In genomic region chr3L:5823763-5824445, dm6 we compare ENCODE assay signal across 4 fruit fly cellular contexts.
TF ChIP-seq lines count a peak whose summit lies in the region.

No protein-coding gene starts in this region.

- peak; percentile 68 for TF ChIP-seq CTCF in whole organism, embryonic (GFP tag; optimal IDR thresholded peaks at IDR 0.05; lab: Kevin White, UChicago)

TF ChIP-seq in whole organism, embryonic, 481 proteins besides CTCF, POLR2A, EP300 and RAD21 (continues in another document):
- TF ChIP-seq Scr (GFP tag; IDR thresholded peaks at IDR 0.05; lab: Robert Waterston, UW; ENCODE audit: partially characterized antibody) (no peak), seq (GFP tag; IDR thresholded peaks at IDR 0.05; lab: Robert Waterston, UW) (peak; percentile 64; the same call in 1 of the 2 replicates), jigr1 (GFP tag; IDR thresholded peaks at IDR 0.05; lab: Robert Waterston, UW) (no peak), CG1647 (GFP tag; optimal IDR thresholded peaks at IDR 0.05; lab: Kevin White, UChicago) (peak; percentile 78), CG8944 (GFP tag; optimal IDR thresholded peaks at IDR 0.05; lab: Kevin White, UChicago) (peak; percentile 80), danr (GFP tag; IDR thresholded peaks at IDR 0.05; lab: Robert Waterston, UW) (peak; percentile 29; the same call in 1 of the 2 replicates), CG10209 (GFP tag; optimal IDR thresholded peaks at IDR 0.05; lab: Kevin White, UChicago) (peak; percentile 91), twi (tag; optimal IDR thresholded peaks at IDR 0.05; lab: Kevin White, UChicago) (peak; percentile 60), HHEX (GFP tag; optimal IDR thresholded peaks at IDR 0.05; lab: Kevin White, UChicago) (peak; percentile 88), CG5953 (GFP tag; IDR thresholded peaks at IDR 0.05; lab: Robert Waterston, UW) (peak; percentile 67; the same call in 1 of the 2 replicates), CG17912 (GFP tag; optimal IDR thresholded peaks at IDR 0.05; lab: Kevin White, UChicago) (peak; percentile 80), BEAF-32 (GFP tag; optimal IDR thresholded peaks at IDR 0.05; lab: Kevin White, UChicago) (no peak), dan (GFP tag; IDR thresholded peaks at IDR 0.05; lab: Robert Waterston, UW) (no peak), CG1792 (GFP tag; optimal IDR thresholded peaks at IDR 0.05; lab: Kevin White, UChicago) (peak; percentile 84), ato (GFP tag; IDR thresholded peaks at IDR 0.05; lab: Robert Waterston, UW; ENCODE audit: partially characterized antibody) (no peak), Doc3 (GFP tag; IDR thresholded peaks at IDR 0.05; lab: Robert Waterston, UW; ENCODE audit: partially characterized antibody) (no peak), Trl (optimal IDR thresholded peaks at IDR 0.05; lab: Kevin White, UChicago) (no peak), Trl (GFP tag; optimal IDR thresholded peaks at IDR 0.05; lab: Kevin White, UChicago) (peak; percentile 89), gsb-n (tag; optimal IDR thresholded peaks at IDR 0.05; lab: Kevin White, UChicago) (peak; percentile 86), CG9876 (GFP tag; optimal IDR thresholded peaks at IDR 0.05; lab: Kevin White, UChicago) (peak; percentile 80), Dfd (GFP tag; optimal IDR thresholded peaks at IDR 0.05; lab: Kevin White, UChicago) (no peak), Xrp1 (GFP tag; IDR thresholded peaks at IDR 0.05; lab: Robert Waterston, UW) (peak; percentile 86)

TF ChIP-seq in whole organism, prepupa, 60 proteins besides CTCF, POLR2A, EP300 and RAD21 (continues in another document):
- TF ChIP-seq Eip75B (GFP tag; optimal IDR thresholded peaks at IDR 0.05; lab: Kevin White, UChicago) (peak; percentile 11), CG11762 (GFP tag; optimal IDR thresholded peaks at IDR 0.05; lab: Kevin White, UChicago; ENCODE audit: insufficient read depth) (no peak), Ets96B (tag; optimal IDR thresholded peaks at IDR 0.05; lab: Kevin White, UChicago) (no peak), pdm3 (GFP tag; optimal IDR thresholded peaks at IDR 0.05; lab: Kevin White, UChicago) (no peak), vri (GFP tag; optimal IDR thresholded peaks at IDR 0.05; lab: Kevin White, UChicago) (no peak), CG4318 (GFP tag; optimal IDR thresholded peaks at IDR 0.05; lab: Kevin White, UChicago) (no peak), net (GFP tag; optimal IDR thresholded peaks at IDR 0.05; lab: Kevin White, UChicago) (peak; percentile 12), fkh (GFP tag; optimal IDR thresholded peaks at IDR 0.05; lab: Kevin White, UChicago) (peak; percentile 97), esn (GFP tag; optimal IDR thresholded peaks at IDR 0.05; lab: Kevin White, UChicago) (no peak), ss (GFP tag; optimal IDR thresholded peaks at IDR 0.05; lab: Kevin White, UChicago) (peak in 1 of 2 experiments; percentile 3), Met (GFP tag; optimal IDR thresholded peaks at IDR 0.05; lab: Kevin White, UChicago) (peak; percentile 17), Hr39 (GFP tag; optimal IDR thresholded peaks at IDR 0.05; lab: Kevin White, UChicago) (no peak), CG6276 (GFP tag; optimal IDR thresholded peaks at IDR 0.05; lab: Kevin White, UChicago) (no peak), svp (GFP tag; lab: Kevin White, UChicago) (peak; percentile 22), CG6854 (GFP tag; optimal IDR thresholded peaks at IDR 0.05; lab: Kevin White, UChicago) (no peak), CG11902 (GFP tag; optimal IDR thresholded peaks at IDR 0.05; lab: Kevin White, UChicago) (no peak), CG6163 (GFP tag; IDR thresholded peaks at IDR 0.05; lab: Robert Waterston, UW) (peak; percentile 53; the same call in 1 of the 3 replicates), CG6792 (GFP tag; optimal IDR thresholded peaks at IDR 0.05; lab: Kevin White, UChicago) (peak; percentile 1), Eip78C (GFP tag; lab: Kevin White, UChicago) (peak; percentile 66), CG3919 (GFP tag; optimal IDR thresholded peaks at IDR 0.05; lab: Kevin White, UChicago) (peak; percentile 19), Smox (GFP tag; optimal IDR thresholded peaks at IDR 0.05; lab: Kevin White, UChicago) (no peak), CG1621 (tag; optimal IDR thresholded peaks at IDR 0.05; lab: Kevin White, UChicago) (peak; percentile 15), CG8119 (GFP tag; IDR thresholded peaks at IDR 0.05; lab: Robert Waterston, UW) (no peak), lz (GFP tag; optimal IDR thresholded peaks at IDR 0.05; lab: Kevin White, UChicago) (peak; percentile 9)

TF ChIP-seq in whole organism, pupa, 21 proteins besides CTCF, POLR2A, EP300 and RAD21:
- TF ChIP-seq CG10348 (GFP tag; IDR thresholded peaks at IDR 0.05; lab: Robert Waterston, UW) = no peak
- TF ChIP-seq CG9948 (tag; optimal IDR thresholded peaks at IDR 0.05; lab: Kevin White, UChicago) = no peak
- peak; percentile 19 for TF ChIP-seq Pif1A (GFP tag; optimal IDR thresholded peaks at IDR 0.05; lab: Kevin White, UChicago)
- TF ChIP-seq CG8301 (tag; optimal IDR thresholded peaks at IDR 0.05; lab: Kevin White, UChicago) = peak; percentile 6
- TF ChIP-seq rn (GFP tag; IDR thresholded peaks at IDR 0.05; lab: Robert Waterston, UW) = no peak
- no peak for TF ChIP-seq gl (tag; optimal IDR thresholded peaks at IDR 0.05; lab: Kevin White, UChicago)
- TF ChIP-seq CG14655 (GFP tag; optimal IDR thresholded peaks at IDR 0.05; lab: Kevin White, UChicago) = no peak
- peak; percentile 31; the same call in 1 of the 3 replicates for TF ChIP-seq fd96Ca (GFP tag; IDR thresholded peaks at IDR 0.05; lab: Robert Waterston, UW)
- TF ChIP-seq CG13204 (GFP tag; optimal IDR thresholded peaks at IDR 0.05; lab: Kevin White, UChicago) = no peak
- no peak for TF ChIP-seq D1 (tag; optimal IDR thresholded peaks at IDR 0.05; lab: Kevin White, UChicago)
- peak; percentile 21 for TF ChIP-seq CG8159 (tag; optimal IDR thresholded peaks at IDR 0.05; lab: Kevin White, UChicago)
- no peak for TF ChIP-seq CG17806 (tag; optimal IDR thresholded peaks at IDR 0.05; lab: Kevin White, UChicago)
- no peak for TF ChIP-seq CG34367 (tag; optimal IDR thresholded peaks at IDR 0.05; lab: Kevin White, UChicago)
- no peak for TF ChIP-seq Ets98B (GFP tag; IDR thresholded peaks at IDR 0.05; lab: Robert Waterston, UW)
- TF ChIP-seq CG15710 (tag; optimal IDR thresholded peaks at IDR 0.05; lab: Kevin White, UChicago) = no peak
- no peak for TF ChIP-seq CG32121 (GFP tag; IDR thresholded peaks at IDR 0.05; lab: Robert Waterston, UW)
- no peak for TF ChIP-seq CG12605 (GFP tag; IDR thresholded peaks at IDR 0.05; lab: Robert Waterston, UW)
- TF ChIP-seq Pif1B (GFP tag; optimal IDR thresholded peaks at IDR 0.05; lab: Kevin White, UChicago) = no peak
- peak; percentile 36 for TF ChIP-seq Snoo (tag; optimal IDR thresholded peaks at IDR 0.05; lab: Kevin White, UChicago)
- no peak for TF ChIP-seq CG4496 (GFP tag; IDR thresholded peaks at IDR 0.05; lab: Robert Waterston, UW)

TF ChIP-seq in whole organism, wandering third instar larva, 38 proteins besides CTCF, POLR2A, EP300 and RAD21:
- TF ChIP-seq dsf (GFP tag; optimal IDR thresholded peaks at IDR 0.05; lab: Kevin White, UChicago; ENCODE audit: borderline replicate concordance) (no peak), sage (GFP tag; optimal IDR thresholded peaks at IDR 0.05; lab: Kevin White, UChicago) (no peak), CG9705 (GFP tag; optimal IDR thresholded peaks at IDR 0.05; lab: Kevin White, UChicago) (no peak), fru (GFP tag; optimal IDR thresholded peaks at IDR 0.05; lab: Kevin White, UChicago) (peak; percentile 18), Mio (GFP tag; optimal IDR thresholded peaks at IDR 0.05; lab: Kevin White, UChicago) (no peak), usp (GFP tag; optimal IDR thresholded peaks at IDR 0.05; lab: Kevin White, UChicago) (no peak), GATAd (GFP tag; optimal IDR thresholded peaks at IDR 0.05; lab: Kevin White, UChicago) (no peak), lola (GFP tag; optimal IDR thresholded peaks at IDR 0.05; lab: Kevin White, UChicago) (no peak), Myc (optimal IDR thresholded peaks at IDR 0.05; lab: Kevin White, UChicago) (no peak), Hnf4 (GFP tag; optimal IDR thresholded peaks at IDR 0.05; lab: Kevin White, UChicago) (no peak), sv (GFP tag; optimal IDR thresholded peaks at IDR 0.05; lab: Kevin White, UChicago) (peak; percentile 60), dmrt93B (GFP tag; optimal IDR thresholded peaks at IDR 0.05; lab: Kevin White, UChicago) (peak; percentile 6), brk (GFP tag; optimal IDR thresholded peaks at IDR 0.05; lab: Kevin White, UChicago) (no peak), ey (GFP tag; optimal IDR thresholded peaks at IDR 0.05; lab: Kevin White, UChicago) (no peak), HLH106 (tag; optimal IDR thresholded peaks at IDR 0.05; lab: Kevin White, UChicago) (no peak), h (GFP tag; optimal IDR thresholded peaks at IDR 0.05; lab: Kevin White, UChicago) (no peak), foxo (GFP tag; optimal IDR thresholded peaks at IDR 0.05; lab: Kevin White, UChicago) (no peak), Jra (GFP tag; optimal IDR thresholded peaks at IDR 0.05; lab: Kevin White, UChicago) (no peak)

Comparison
In these comparisons a context has a peak if more than half of its experiments do, and no peak if none do; other contexts are left out.
1. Of the 7 proteins assayed by ChIP-seq in both whole organism, embryonic and whole organism, prepupa: peak only in whole organism, embryonic: Blimp-1, CG6854 and Sox102F; only in whole organism, prepupa: none; in both: none; in neither: 4.